Worm (Caenorhabditis elegans): ENCODE results near the gene cdk-5.

DNA sequence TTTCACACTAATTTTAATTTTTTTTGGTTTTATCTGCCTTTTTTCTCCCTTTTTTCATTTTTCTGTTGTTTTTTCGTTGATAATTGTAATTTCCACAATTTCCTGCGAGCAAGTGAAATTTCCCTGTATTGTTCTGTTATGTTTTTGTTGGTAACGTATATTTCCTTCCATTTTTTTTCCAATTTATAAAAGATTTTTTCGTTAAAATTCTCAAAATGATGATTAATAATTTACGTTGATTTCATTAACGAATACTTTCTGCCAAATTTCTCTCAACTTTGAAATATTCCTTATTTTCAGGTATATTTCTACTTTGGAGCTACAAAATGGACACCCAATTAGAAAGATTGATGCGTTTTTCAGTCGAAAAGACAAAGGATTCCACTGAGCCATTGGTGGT, 36.4 kb upstream of the cdk-5 start, which contains the start of gene T28A8.8:
- no peak for TF ChIP-seq him-1 (tag; optimal IDR thresholded peaks at IDR 0.05)
- no peak for TF ChIP-seq dao-5 (tag; optimal IDR thresholded peaks at IDR 0.05)
- TF ChIP-seq W03F9.2 (tag; optimal IDR thresholded peaks at IDR 0.05) = no peak
